Fruit fly (Drosophila melanogaster): ENCODE results near the gene gcm2.

Gene gcm2

DNA sequence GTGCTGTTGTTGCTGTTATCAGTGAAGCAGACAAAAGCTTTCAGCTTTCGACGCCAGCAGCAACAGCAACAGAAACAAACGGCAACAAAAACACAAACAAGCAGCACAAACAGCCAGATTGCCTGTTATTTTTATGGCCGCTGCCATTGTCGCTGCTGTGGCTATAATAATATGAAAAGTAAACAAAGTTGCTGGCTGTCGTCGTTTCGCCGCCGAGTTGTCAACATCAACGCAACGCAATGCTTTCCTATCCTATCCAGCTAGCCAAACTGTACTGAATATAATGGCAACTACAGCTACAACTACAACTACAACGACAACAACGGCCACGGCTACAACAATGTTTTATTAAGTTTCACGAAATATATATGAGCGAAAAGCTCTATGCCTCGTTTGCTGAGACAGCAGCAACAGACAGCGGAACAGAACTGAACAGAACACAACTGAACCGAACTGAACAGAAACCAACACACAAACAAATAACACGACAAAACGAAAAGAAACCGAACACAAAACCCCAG is 37.6 kb upstream of the gcm2 start (continued):
- TF ChIP-seq CG2678 (tag; optimal IDR thresholded peaks at IDR 0.05) (peak; percentile 38), CG33213 (GFP tag; optimal IDR thresholded peaks at IDR 0.05) (peak; percentile 3), CG4328 (GFP tag; optimal IDR thresholded peaks at IDR 0.05) (peak; percentile 32), CG12071 (GFP tag; optimal IDR thresholded peaks at IDR 0.05) (peak; percentile 64), NC2α (GFP tag; optimal IDR thresholded peaks at IDR 0.05) (no peak), Bdp1 (GFP tag; optimal IDR thresholded peaks at IDR 0.05) (no peak), wdn (GFP tag; IDR thresholded peaks at IDR 0.05) (no peak), CG4820 (GFP tag; optimal IDR thresholded peaks at IDR 0.05) (no peak), Dp (GFP tag; optimal IDR thresholded peaks at IDR 0.05) (no peak), Mes4 (GFP tag; optimal IDR thresholded peaks at IDR 0.05) (peak; percentile 17), CG42726 (GFP tag; IDR thresholded peaks at IDR 0.05; ENCODE audit: partially characterized antibody) (no peak), Hmr (GFP tag; optimal IDR thresholded peaks at IDR 0.05) (peak; percentile 49), ci (GFP tag; IDR thresholded peaks at IDR 0.05) (peak; percentile 72; the same call in 1 of the 3 replicates), fru (optimal IDR thresholded peaks at IDR 0.05) (no peak), CG4854 (GFP tag; optimal IDR thresholded peaks at IDR 0.05) (no peak), Drgx (GFP tag; IDR thresholded peaks at IDR 0.05) (no peak), cwo (GFP tag; optimal IDR thresholded peaks at IDR 0.05) (no peak), HLH4C (GFP tag; IDR thresholded peaks at IDR 0.05; ENCODE audit: partially characterized antibody) (no peak), chinmo (GFP tag; IDR thresholded peaks at IDR 0.05; ENCODE audit: partially characterized antibody) (peak; percentile 11; the same call in 1 of the 4 replicates), CG6813 (GFP tag; optimal IDR thresholded peaks at IDR 0.05) (peak; percentile 49), HLH3B (GFP tag; IDR thresholded peaks at IDR 0.05) (peak; percentile 17; the same call in 1 of the 2 replicates), peb (GFP tag; IDR thresholded peaks at IDR 0.05) (no peak), Pdp1 (GFP tag; optimal IDR thresholded peaks at IDR 0.05) (peak in 1 of 2 experiments; percentile 29), CG17359 (tag; optimal IDR thresholded peaks at IDR 0.05) (peak; percentile 54), p53 (GFP tag; optimal IDR thresholded peaks at IDR 0.05) (no peak), prd (optimal IDR thresholded peaks at IDR 0.05) (no peak), prd (GFP tag; IDR thresholded peaks at IDR 0.05) (0 out of 3 replicates have a peak, but pooled peaks have one; percentile 6), Jarid2 (GFP tag; optimal IDR thresholded peaks at IDR 0.05) (no peak), CG6254 (GFP tag; optimal IDR thresholded peaks at IDR 0.05) (no peak), bcd (GFP tag; optimal IDR thresholded peaks at IDR 0.05) (no peak), Scr (GFP tag; IDR thresholded peaks at IDR 0.05; ENCODE audit: partially characterized antibody) (no peak), ATbp (GFP tag; optimal IDR thresholded peaks at IDR 0.05) (peak; percentile 73), Sry-β (GFP tag; optimal IDR thresholded peaks at IDR 0.05) (no peak), CG31388 (GFP tag; optimal IDR thresholded peaks at IDR 0.05) (no peak), Side (GFP tag; optimal IDR thresholded peaks at IDR 0.05) (no peak), CG11560 (tag; IDR thresholded peaks at IDR 0.05) (no peak), CG6272 (GFP tag; IDR thresholded peaks at IDR 0.05) (no peak), CG5180 (GFP tag; optimal IDR thresholded peaks at IDR 0.05) (peak; percentile 73), cg (GFP tag; optimal IDR thresholded peaks at IDR 0.05) (peak; percentile 23), chif (GFP tag; optimal IDR thresholded peaks at IDR 0.05) (no peak), CG13624 (GFP tag; optimal IDR thresholded peaks at IDR 0.05) (no peak), vfl (GFP tag; optimal IDR thresholded peaks at IDR 0.05) (no peak), dmrt99B (tag; optimal IDR thresholded peaks at IDR 0.05) (peak; percentile 37), CG16863 (GFP tag; optimal IDR thresholded peaks at IDR 0.05) (no peak), Nf-YB (GFP tag; optimal IDR thresholded peaks at IDR 0.05) (no peak), ac (GFP tag; optimal IDR thresholded peaks at IDR 0.05) (no peak), dm (GFP tag; optimal IDR thresholded peaks at IDR 0.05) (no peak), grn (GFP tag; optimal IDR thresholded peaks at IDR 0.05) (no peak), CG17361 (GFP tag; IDR thresholded peaks at IDR 0.05) (no peak), CG1792 (GFP tag; optimal IDR thresholded peaks at IDR 0.05) (no peak)

Data from whole organism, embryonic.